Fruit fly (Drosophila melanogaster) whole organism, wandering third instar larva: ENCODE data around the gene CG16852.

Experiments used
- HLH106 ChIP-seq: fragments of 200-800 bp; optimal IDR thresholded peaks from 3 replicates; lab custom pipeline; 2019; ENCODE audit warnings: missing biosample characterization, mild to moderate bottlenecking, missing genetic modification characterization, moderate library complexity
- Mio ChIP-seq: sonication (Bioruptor generic); optimal IDR thresholded peaks from 2 replicates; lab custom pipeline; 2016; ENCODE audit warnings: missing biosample characterization, missing genetic modification characterization
- br ChIP-seq: fragments of 200-800 bp; sonication (Bioruptor generic); optimal IDR thresholded peaks from 2 replicates; lab custom pipeline; 2016; ENCODE audit warnings: missing biosample characterization, missing genetic modification characterization
- dsf ChIP-seq: sonication (Bioruptor generic); optimal IDR thresholded peaks from 2 replicates; lab custom pipeline; 2016; ENCODE audit warnings: missing biosample characterization, missing genetic modification characterization, borderline replicate concordance
- fru ChIP-seq: fragments of 200-800 bp; sonication (Bioruptor generic); optimal IDR thresholded peaks from 3 replicates; lab custom pipeline; 2016; ENCODE audit warnings: missing biosample characterization, mild to moderate bottlenecking, missing genetic modification characterization
- usp ChIP-seq: fragments of >200 bp; optimal IDR thresholded peaks from 2 replicates; lab custom pipeline; 2017; ENCODE audit warnings: missing biosample characterization, missing genetic modification characterization

DNA sequence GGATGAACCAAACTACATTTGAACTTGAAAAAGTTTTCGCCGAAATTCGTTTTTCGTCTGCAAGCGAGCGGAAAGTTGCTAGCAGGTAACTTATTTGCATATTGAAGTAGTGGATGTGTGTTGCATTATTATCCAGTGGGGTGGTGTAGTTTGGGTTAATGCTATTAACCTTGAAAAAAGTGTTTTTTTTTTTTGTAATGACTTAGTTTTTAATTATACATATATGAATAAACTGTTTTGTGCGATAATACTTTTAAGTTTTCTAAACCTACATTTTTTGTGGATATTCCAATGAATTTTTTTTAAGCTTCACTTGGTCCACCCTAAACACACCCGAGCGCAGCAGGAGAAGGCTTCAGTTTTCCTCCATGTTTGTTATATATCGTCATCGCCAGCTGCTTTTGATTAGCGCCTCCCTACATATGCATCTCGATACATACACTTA lies 30.5 kb downstream of the CG16852 start:
- peak; percentile 87 for TF ChIP-seq fru (GFP tag; lab: Kevin White, UChicago)
- no peak for TF ChIP-seq dsf
- TF ChIP-seq Mio = peak; percentile 52
- TF ChIP-seq usp (GFP tag; lab: Kevin White, UChicago) = no peak
- TF ChIP-seq HLH106 (tag; lab: Kevin White, UChicago) = peak; percentile 79
- peak; percentile 91 for TF ChIP-seq br (GFP tag; lab: Kevin White, UChicago)
